Fruit fly (Drosophila melanogaster) whole organism, embryonic: ENCODE data around the gene eIF4E6.
A peak's percentile ranks its signal among the peaks of the same experiment; 100 is the strongest.

Experiments
- CG12391 ChIP-seq: fragments of 200-800 bp; sonication (Bioruptor generic); optimal IDR thresholded peaks from 3 replicates; lab custom pipeline; 2018; ENCODE audit warnings: missing biosample characterization, mild to moderate bottlenecking, missing genetic modification characterization, moderate library complexity
- CG6683 ChIP-seq: fragments of 200-800 bp; sonication (Bioruptor generic); optimal IDR thresholded peaks from 2 replicates; lab custom pipeline; 2017; ENCODE audit warnings: missing biosample characterization, mild to moderate bottlenecking, missing genetic modification characterization, missing genetic modification reagents
- Dp ChIP-seq: fragments of 200-800 bp; sonication (Bioruptor generic); optimal IDR thresholded peaks from 2 replicates; lab custom pipeline; 2018; ENCODE audit warnings: missing biosample characterization, mild to moderate bottlenecking, missing genetic modification characterization, moderate library complexity
- Hr39 ChIP-seq: fragments of >200 bp; optimal IDR thresholded peaks from 2 replicates; lab custom pipeline; 2017
- hkb ChIP-seq, 2 experiments: fragments of 200-800 bp in 1 of 2; fragments of >200 bp in 1 of 2; sonication (Bioruptor generic) in 1 of 2; IDR thresholded peaks in 1 of 2; optimal IDR thresholded peaks in 1 of 2; 2 replicates each; pipeline versions ENCODE4 v1.3.6 to Lab custom; 2017 to 2022; ENCODE audit warnings: missing biosample characterization in 1 of 2, missing genetic modification characterization in 1 of 2
- row ChIP-seq: fragments of 200-800 bp; sonication (Bioruptor generic); IDR thresholded peaks from 3 replicates; pipeline ENCODE4 v1.3.6; 2022; ENCODE audit warnings: missing biosample characterization, missing genetic modification characterization
- sens ChIP-seq: fragments of 200-800 bp; sonication (Bioruptor generic); peaks from one replicate; lab custom pipeline; 2016; ENCODE audit warnings: missing biosample characterization, missing genetic modification characterization

eIF4E6 gene

DNA sequence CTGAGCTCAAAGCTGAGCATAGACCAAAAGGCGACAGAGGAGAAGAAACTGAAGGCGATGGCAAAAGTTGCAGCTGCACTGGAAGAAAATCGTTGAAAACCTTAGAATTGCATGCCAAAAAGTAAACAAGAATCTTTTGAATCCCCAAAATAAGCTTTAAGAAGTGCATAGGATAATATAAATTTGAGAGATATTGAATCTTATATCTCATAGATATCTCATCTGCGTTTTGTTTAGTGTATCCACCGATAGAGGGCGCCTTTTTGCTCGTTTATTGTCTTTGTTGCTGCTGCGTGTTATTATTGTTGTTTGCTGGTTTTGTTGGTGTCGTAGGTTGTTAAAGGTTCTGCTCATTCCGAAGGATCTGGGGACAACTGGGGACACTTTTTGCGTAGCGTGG lies 41.1 kb downstream of the eIF4E6 start (continued):
- no peak for TF ChIP-seq hkb (optimal IDR thresholded peaks at IDR 0.05; lab: Kevin White, UChicago)
- no peak for TF ChIP-seq hkb (GFP tag; IDR thresholded peaks at IDR 0.05; lab: Robert Waterston, UW)
- peak; percentile 1 for TF ChIP-seq Hr39 (lab: Kevin White, UChicago)
- TF ChIP-seq CG12391 (tag; lab: Kevin White, UChicago) = peak; percentile 17
- TF ChIP-seq sens (GFP tag; lab: Kevin White, UChicago) = peak; percentile 24
- TF ChIP-seq Dp (GFP tag; lab: Kevin White, UChicago) = no peak
- TF ChIP-seq CG6683 (GFP tag; lab: Kevin White, UChicago) = no peak
- TF ChIP-seq row (GFP tag; lab: Robert Waterston, UW) = peak; percentile 53; the same call in 2 of the 3 replicates
